Fruit fly (Drosophila melanogaster): ENCODE data around the gene Cftr.
A peak's percentile ranks its signal among the peaks of the same experiment; 100 is the strongest.

The Cftr gene

DNA sequence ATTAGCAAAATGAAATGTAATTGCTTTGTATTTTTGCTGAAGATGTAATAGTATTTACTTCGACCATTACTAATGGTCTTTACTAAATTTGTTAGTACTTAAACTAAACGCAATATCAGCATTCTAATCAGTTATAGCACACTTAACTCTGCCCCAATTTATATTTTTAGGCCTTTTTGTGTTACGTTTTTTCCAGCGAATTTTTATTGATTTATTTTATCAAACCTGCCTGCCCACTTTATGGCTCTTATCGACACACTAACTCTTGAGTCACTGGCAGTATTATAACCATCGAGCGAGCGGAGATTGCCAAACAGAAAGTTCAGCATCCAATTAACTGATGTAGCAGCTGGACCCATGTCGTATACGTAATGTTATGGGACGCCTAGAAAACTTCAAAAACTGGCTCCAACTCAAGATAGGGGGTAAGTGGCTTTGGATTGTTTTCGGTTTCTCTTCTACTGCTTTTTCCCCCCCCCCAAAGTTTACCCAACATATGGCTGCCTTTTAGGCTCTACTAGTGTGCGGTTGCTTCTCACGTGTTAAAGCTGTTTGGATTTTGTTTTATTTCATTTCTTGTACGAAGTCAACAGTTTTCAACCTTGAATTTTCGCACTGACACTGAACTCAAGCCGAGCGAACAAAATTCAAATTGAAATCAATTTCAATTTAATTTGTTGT is 26.1 kb upstream of the Cftr start (continued):
- TF ChIP-seq CG6254 (GFP tag; optimal IDR thresholded peaks at IDR 0.05) (peak; percentile 7), nau (GFP tag; optimal IDR thresholded peaks at IDR 0.05) (no peak), hbn (GFP tag; IDR thresholded peaks at IDR 0.05; ENCODE audit: partially characterized antibody) (no peak), Myb (GFP tag; optimal IDR thresholded peaks at IDR 0.05) (no peak)

DNA sequence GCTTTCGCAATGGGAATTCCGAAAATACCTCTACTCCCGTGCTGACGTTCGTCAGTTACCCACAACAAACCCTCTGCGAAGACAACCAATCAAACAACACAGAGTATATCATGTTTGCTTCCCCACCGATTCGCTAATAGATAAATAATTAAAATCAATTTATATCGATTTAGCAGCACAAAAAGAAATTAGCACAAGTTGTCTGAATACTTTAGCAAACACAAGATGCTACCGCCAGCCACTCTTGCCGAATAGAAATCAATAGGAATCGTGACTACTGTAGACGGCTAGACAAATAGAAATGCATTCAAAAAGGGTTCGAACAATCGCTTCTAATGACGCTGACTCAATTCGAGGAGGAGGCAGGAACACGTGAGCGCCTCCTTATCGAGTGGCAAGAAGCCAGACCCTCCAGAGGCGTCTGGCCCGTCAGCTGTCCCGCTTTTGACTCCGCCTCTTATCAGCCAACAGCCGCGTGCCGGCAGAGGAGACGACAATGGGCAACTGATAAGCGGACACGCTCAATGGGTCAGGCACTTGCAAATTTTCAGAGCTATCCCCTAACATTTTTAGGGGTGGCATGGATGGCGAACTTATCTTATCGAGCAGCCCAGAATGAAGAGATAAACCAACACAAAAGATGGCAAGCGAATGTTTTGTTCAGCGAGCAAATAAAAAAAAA is 24.7 kb upstream of the Cftr start:
- peak; percentile 35 for TF ChIP-seq mirr (GFP tag; optimal IDR thresholded peaks at IDR 0.05)
- TF ChIP-seq CG12769 (tag; optimal IDR thresholded peaks at IDR 0.05), result peak; percentile 11
- peak; percentile 76 for TF ChIP-seq sug (tag; optimal IDR thresholded peaks at IDR 0.05)
- peak; percentile 19 for TF ChIP-seq CG15479 (GFP tag; optimal IDR thresholded peaks at IDR 0.05)
- TF ChIP-seq Dek (tag; optimal IDR thresholded peaks at IDR 0.05), result no peak
- no peak for TF ChIP-seq al (GFP tag; IDR thresholded peaks at IDR 0.05)
- TF ChIP-seq CG8290 (GFP tag; optimal IDR thresholded peaks at IDR 0.05), result no peak
- TF ChIP-seq CG8290 (tag; optimal IDR thresholded peaks at IDR 0.05), result peak in 1 of 2 experiments; percentile 16
- peak; percentile 7 for TF ChIP-seq CG13624 (GFP tag; optimal IDR thresholded peaks at IDR 0.05)
- TF ChIP-seq CG34376 (GFP tag; optimal IDR thresholded peaks at IDR 0.05), result peak; percentile 75
- TF ChIP-seq sd (tag; optimal IDR thresholded peaks at IDR 0.05), result peak; percentile 32
- no peak for TF ChIP-seq CG1647 (GFP tag; optimal IDR thresholded peaks at IDR 0.05)
- TF ChIP-seq CG2199 (GFP tag; IDR thresholded peaks at IDR 0.05), result no peak
- TF ChIP-seq Adf1 (GFP tag; IDR thresholded peaks at IDR 0.05), result no peak; the same call in 1 of the 2 replicates
- TF ChIP-seq Med (GFP tag), result peak; percentile 66
- TF ChIP-seq z (GFP tag; IDR thresholded peaks at IDR 0.05), result no peak
- peak; percentile 58 for TF ChIP-seq GATAe (GFP tag; conservative IDR thresholded peaks at IDR 0.05)
- TF ChIP-seq rib (GFP tag; IDR thresholded peaks at IDR 0.05), result peak; percentile 39; the same call in 1 of the 2 replicates
- 0 out of 4 replicates have a peak, but pooled peaks have one; percentile 46 for TF ChIP-seq chinmo (GFP tag; IDR thresholded peaks at IDR 0.05; ENCODE audit: partially characterized antibody)
- TF ChIP-seq nom (GFP tag; optimal IDR thresholded peaks at IDR 0.05), result no peak
- TF ChIP-seq lab (GFP tag; optimal IDR thresholded peaks at IDR 0.05), result peak; percentile 9
- TF ChIP-seq CG6175 (GFP tag; IDR thresholded peaks at IDR 0.05), result peak; percentile 60; the same call in 1 of the 3 replicates
- peak; percentile 89 for TF ChIP-seq CG7987 (GFP tag; optimal IDR thresholded peaks at IDR 0.05)
- no peak for TF ChIP-seq CrebB (tag; optimal IDR thresholded peaks at IDR 0.05)
- TF ChIP-seq gcm (GFP tag; optimal IDR thresholded peaks at IDR 0.05), result no peak
- no peak for TF ChIP-seq CG4730 (GFP tag; IDR thresholded peaks at IDR 0.05)
- TF ChIP-seq cwo (GFP tag; optimal IDR thresholded peaks at IDR 0.05), result peak; percentile 92
- TF ChIP-seq nmo (GFP tag; optimal IDR thresholded peaks at IDR 0.05), result no peak
- no peak for TF ChIP-seq nerfin-1 (tag; optimal IDR thresholded peaks at IDR 0.05)
- peak; percentile 13; the same call in 1 of the 2 replicates for TF ChIP-seq ham (GFP tag; IDR thresholded peaks at IDR 0.05)
- no peak for TF ChIP-seq sim (GFP tag; IDR thresholded peaks at IDR 0.05)
- TF ChIP-seq Hey (tag; optimal IDR thresholded peaks at IDR 0.05), result peak; percentile 95
- TF ChIP-seq dysf (GFP tag; IDR thresholded peaks at IDR 0.05), result 0 out of 3 replicates have a peak, but pooled peaks have one; percentile 6
- no peak for TF ChIP-seq Hr3 (GFP tag; optimal IDR thresholded peaks at IDR 0.05)
- TF ChIP-seq Ets65A (GFP tag), result no peak
- TF ChIP-seq CG10543 (GFP tag; optimal IDR thresholded peaks at IDR 0.05), result peak; percentile 18
- TF ChIP-seq exex (tag; optimal IDR thresholded peaks at IDR 0.05), result peak; percentile 53
